Worm (Caenorhabditis elegans): Measurements from ENCODE around the gene F32D1.8.

DNA sequence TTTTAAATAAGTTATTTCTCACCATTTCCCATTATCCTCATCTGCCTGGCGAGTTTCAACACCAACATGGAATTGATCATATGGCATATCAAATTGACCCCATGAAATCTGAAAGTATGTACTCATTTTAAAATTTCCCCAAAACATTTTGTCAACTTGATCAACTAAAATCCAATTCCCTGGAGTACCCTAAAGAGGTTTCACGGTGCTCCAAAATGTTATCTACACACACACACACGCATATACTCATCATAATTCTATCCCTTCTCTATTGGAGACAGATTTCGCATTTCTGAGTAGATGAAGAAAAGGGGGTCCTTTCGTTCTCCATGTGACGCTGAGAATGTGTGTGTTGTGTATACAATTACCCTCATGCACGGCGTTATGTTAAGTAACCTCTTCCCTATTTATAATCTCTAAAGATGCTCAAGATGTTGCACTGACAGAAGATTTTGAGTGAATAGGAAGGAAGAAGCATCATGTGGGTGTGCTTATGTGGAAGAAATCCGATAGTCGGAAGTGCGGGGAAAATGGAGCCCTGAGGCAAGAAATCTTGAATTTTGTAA, 21.4 kb downstream of the F32D1.8 start:
- no peak for TF ChIP-seq lin-29 (GFP tag; IDR thresholded peaks at IDR 0.05)
- TF ChIP-seq fos-1 (tag; optimal IDR thresholded peaks at IDR 0.05), result no peak
- no peak for TF ChIP-seq skn-1 (tag; optimal IDR thresholded peaks at IDR 0.05)

Measured in whole organism, L4 larva.